Fruit fly (Drosophila melanogaster) whole organism, embryonic: ENCODE data around the gene CG7724.

Experiments
- Aef1 ChIP-seq: fragments of 200-800 bp; sonication (Bioruptor generic); IDR thresholded peaks from 3 replicates; pipeline ENCODE4 v1.3.6; 2022; ENCODE audit warnings: missing biosample characterization, missing genetic modification characterization
- Atf3 ChIP-seq: fragments of 200-800 bp; sonication (Bioruptor generic); optimal IDR thresholded peaks from 3 replicates; lab custom pipeline; 2016; ENCODE audit warnings: missing biosample characterization, missing genetic modification characterization
- Bgb ChIP-seq: fragments of 200-800 bp; sonication (Bioruptor generic); IDR thresholded peaks from 2 replicates; pipeline ENCODE4 v1.3.6; 2022; ENCODE audit warnings: missing biosample characterization, missing genetic modification characterization; ENCODE audit not compliant: partially characterized antibody
- CG10267 ChIP-seq: fragments of 200-800 bp; sonication (Bioruptor generic); optimal IDR thresholded peaks from 2 replicates; lab custom pipeline; 2018; ENCODE audit warnings: missing biosample characterization, mild to moderate bottlenecking, missing genetic modification characterization, moderate library complexity
- CG10274 ChIP-seq: fragments of 200-800 bp; sonication (Bioruptor generic); optimal IDR thresholded peaks from 3 replicates; lab custom pipeline; 2017; ENCODE audit warnings: missing biosample characterization, mild to moderate bottlenecking, missing genetic modification characterization
- CG14710 ChIP-seq: fragments of 200-800 bp; sonication (Bioruptor generic); optimal IDR thresholded peaks from 3 replicates; lab custom pipeline; 2019; ENCODE audit warnings: missing biosample characterization, mild to moderate bottlenecking, missing genetic modification characterization, moderate library complexity
- CG2116 ChIP-seq: fragments of 200-800 bp; sonication (Bioruptor generic); optimal IDR thresholded peaks from 3 replicates; lab custom pipeline; 2018; ENCODE audit warnings: missing biosample characterization, mild to moderate bottlenecking, missing genetic modification characterization
- CG2875 ChIP-seq: fragments of 200-800 bp; sonication (Bioruptor generic); optimal IDR thresholded peaks from 2 replicates; lab custom pipeline; 2017; ENCODE audit warnings: missing biosample characterization, mild to moderate bottlenecking, missing genetic modification characterization, missing genetic modification reagents
- CG34376 ChIP-seq: fragments of 200-800 bp; sonication (Bioruptor generic); optimal IDR thresholded peaks from 2 replicates; lab custom pipeline; 2018; ENCODE audit warnings: missing biosample characterization, mild to moderate bottlenecking, missing genetic modification characterization
- CG34422 ChIP-seq: fragments of 200-800 bp; sonication (Bioruptor generic); IDR thresholded peaks from 3 replicates; pipeline ENCODE4 v1.3.6; 2022; ENCODE audit warnings: missing biosample characterization, missing genetic modification characterization
- CG4820 ChIP-seq: fragments of 200-800 bp; sonication (Bioruptor generic); optimal IDR thresholded peaks from 3 replicates; lab custom pipeline; 2016; ENCODE audit warnings: missing biosample characterization, missing genetic modification characterization
- CG6689 ChIP-seq: fragments of 200-800 bp; sonication (Bioruptor generic); IDR thresholded peaks from 2 replicates; pipeline ENCODE4 v1.3.6; 2022; ENCODE audit warnings: missing biosample characterization, missing genetic modification characterization
- CG7357 ChIP-seq: fragments of 200-800 bp; sonication (Bioruptor generic); IDR thresholded peaks from 3 replicates; pipeline ENCODE4 v1.3.6; 2022; ENCODE audit warnings: missing biosample characterization, missing genetic modification characterization
- CG9727 ChIP-seq: fragments of 200-800 bp; sonication (Bioruptor generic); optimal IDR thresholded peaks from 3 replicates; lab custom pipeline; 2017; ENCODE audit warnings: missing biosample characterization, mild to moderate bottlenecking, missing genetic modification characterization
- CG9932 ChIP-seq: fragments of 200-800 bp; sonication (Bioruptor generic); IDR thresholded peaks from 2 replicates; pipeline ENCODE4 v1.3.6; 2022; ENCODE audit warnings: missing biosample characterization, missing genetic modification characterization
- CkIIα-i1 ChIP-seq: fragments of 200-800 bp; sonication (Bioruptor generic); IDR thresholded peaks from 2 replicates; pipeline ENCODE4 v1.3.6; 2022; ENCODE audit warnings: missing biosample characterization, missing genetic modification characterization
- D19B ChIP-seq: fragments of 200-800 bp; sonication (Bioruptor generic); optimal IDR thresholded peaks from 2 replicates; lab custom pipeline; 2017; ENCODE audit warnings: missing biosample characterization, mild to moderate bottlenecking, missing genetic modification characterization
- Dad ChIP-seq: fragments of 200-800 bp; sonication (Bioruptor generic); optimal IDR thresholded peaks from 3 replicates; lab custom pipeline; 2016; ENCODE audit warnings: missing biosample characterization, missing genetic modification characterization
- Doc3 ChIP-seq: fragments of 200-800 bp; sonication (Bioruptor generic); IDR thresholded peaks from 3 replicates; pipeline ENCODE4 v1.3.6; 2022; ENCODE audit warnings: missing biosample characterization, missing genetic modification characterization; ENCODE audit not compliant: partially characterized antibody
- Dref ChIP-seq: fragments of 200-800 bp; sonication (Bioruptor generic); IDR thresholded peaks from 2 replicates; pipeline ENCODE4 v1.3.6; 2022; ENCODE audit warnings: missing biosample characterization, missing genetic modification characterization
- HLH4C ChIP-seq: fragments of 200-800 bp; sonication (Bioruptor generic); IDR thresholded peaks from 3 replicates; pipeline ENCODE4 v1.3.6; 2022; ENCODE audit warnings: missing biosample characterization, missing genetic modification characterization; ENCODE audit not compliant: partially characterized antibody
- Hand ChIP-seq: fragments of 200-800 bp; sonication (Bioruptor generic); optimal IDR thresholded peaks from 2 replicates; lab custom pipeline; 2017; ENCODE audit warnings: mild to moderate bottlenecking, missing biosample characterization, missing genetic modification reagents, missing genetic modification characterization
- MESR4 ChIP-seq: fragments of 200-800 bp; sonication (Bioruptor generic); optimal IDR thresholded peaks from 2 replicates; lab custom pipeline; 2018; ENCODE audit warnings: missing biosample characterization, mild to moderate bottlenecking, missing genetic modification characterization, moderate library complexity
- Max ChIP-seq: fragments of 200-800 bp; sonication (Bioruptor generic); optimal IDR thresholded peaks from 2 replicates; lab custom pipeline; 2016; ENCODE audit warnings: missing biosample characterization, mild to moderate bottlenecking, missing genetic modification characterization
- PHDP ChIP-seq: fragments of 200-800 bp; sonication (Bioruptor generic); optimal IDR thresholded peaks from 3 replicates; lab custom pipeline; 2018; ENCODE audit warnings: missing biosample characterization, mild to moderate bottlenecking, missing genetic modification characterization, moderate library complexity
- Pdp1 ChIP-seq, 2 experiments: fragments of 200-800 bp; sonication (Bioruptor generic); optimal IDR thresholded peaks; 3 replicates each; lab custom pipeline; 2016; ENCODE audit warnings: missing biosample characterization in 2 of 2, missing genetic modification characterization in 2 of 2, mild to moderate bottlenecking in 1 of 2, moderate library complexity in 1 of 2
- Scr ChIP-seq: fragments of 200-800 bp; sonication (Bioruptor generic); IDR thresholded peaks from 2 replicates; pipeline ENCODE4 v1.3.6; 2022; ENCODE audit warnings: missing biosample characterization, missing genetic modification characterization; ENCODE audit not compliant: partially characterized antibody
- Six4 ChIP-seq: fragments of 200-800 bp; sonication (Bioruptor generic); optimal IDR thresholded peaks from 2 replicates; lab custom pipeline; 2016; ENCODE audit warnings: missing biosample characterization, missing genetic modification characterization
- Trl ChIP-seq, 3 experiments: fragments of >200 bp in 2 of 3; fragments of 200-800 bp in 1 of 3; sonication (Bioruptor generic) in 1 of 3; optimal IDR thresholded peaks; 2 replicates in 1 of 3; 3 replicates in 2 of 3; lab custom pipeline; 2016 to 2017; ENCODE audit warnings: missing biosample characterization in 1 of 3, missing genetic modification characterization in 1 of 3
- al ChIP-seq: fragments of 200-800 bp; sonication (Bioruptor generic); IDR thresholded peaks from 2 replicates; pipeline ENCODE4 v1.3.6; 2022; ENCODE audit warnings: missing biosample characterization, missing genetic modification characterization
- amos ChIP-seq: fragments of 200-800 bp; sonication (Bioruptor generic); IDR thresholded peaks from 2 replicates; pipeline ENCODE4 v1.3.6; 2022; ENCODE audit warnings: missing biosample characterization, missing genetic modification characterization; ENCODE audit not compliant: partially characterized antibody
- ato ChIP-seq: fragments of 200-800 bp; sonication (Bioruptor generic); IDR thresholded peaks from 2 replicates; pipeline ENCODE4 v1.3.6; 2022; ENCODE audit warnings: missing biosample characterization, missing genetic modification characterization; ENCODE audit not compliant: partially characterized antibody
- bab2 ChIP-seq: fragments of 200-800 bp; sonication (Bioruptor generic); optimal IDR thresholded peaks from 2 replicates; lab custom pipeline; 2016; ENCODE audit warnings: missing biosample characterization, missing genetic modification characterization
- bbx ChIP-seq: fragments of 200-800 bp; sonication (Bioruptor generic); IDR thresholded peaks from 2 replicates; pipeline ENCODE4 v1.3.6; 2022; ENCODE audit warnings: missing biosample characterization, missing genetic modification characterization; ENCODE audit not compliant: partially characterized antibody
- cg ChIP-seq: fragments of 200-800 bp; sonication (Bioruptor generic); optimal IDR thresholded peaks from 3 replicates; lab custom pipeline; 2019; ENCODE audit warnings: missing biosample characterization, mild to moderate bottlenecking, missing genetic modification characterization, moderate library complexity
- croc ChIP-seq: fragments of 200-800 bp; sonication (Bioruptor generic); conservative IDR thresholded peaks from 3 replicates; pipeline ENCODE4 v1.3.6; 2022; ENCODE audit warnings: missing biosample characterization, missing genetic modification characterization
- crp ChIP-seq, 2 experiments: fragments of 200-800 bp; sonication (Bioruptor generic); optimal IDR thresholded peaks; 2 replicates in 1 of 2; 3 replicates in 1 of 2; lab custom pipeline; 2017; ENCODE audit warnings: missing biosample characterization in 2 of 2, missing genetic modification characterization in 2 of 2, mild to moderate bottlenecking in 1 of 2, moderate library complexity in 1 of 2
- da ChIP-seq: fragments of 200-800 bp; sonication (Bioruptor generic); optimal IDR thresholded peaks from 2 replicates; lab custom pipeline; 2016; ENCODE audit warnings: missing biosample characterization, missing genetic modification characterization
- ems ChIP-seq: fragments of 200-800 bp; sonication (Bioruptor generic); optimal IDR thresholded peaks from 3 replicates; lab custom pipeline; 2016; ENCODE audit warnings: missing biosample characterization, missing genetic modification characterization
- gcm ChIP-seq: fragments of 200-800 bp; sonication (Bioruptor generic); optimal IDR thresholded peaks from 2 replicates; lab custom pipeline; 2019; ENCODE audit warnings: missing biosample characterization, mild to moderate bottlenecking, missing genetic modification characterization, moderate library complexity
- hb ChIP-seq: fragments of 200-800 bp; sonication (Bioruptor generic); IDR thresholded peaks from 3 replicates; pipeline ENCODE4 v1.3.6; 2022; ENCODE audit warnings: missing biosample characterization, missing genetic modification characterization; ENCODE audit not compliant: partially characterized antibody
- nerfin-2 ChIP-seq: fragments of 200-800 bp; sonication (Bioruptor generic); IDR thresholded peaks from 2 replicates; pipeline ENCODE4 v1.3.6; 2022; ENCODE audit warnings: missing biosample characterization, missing genetic modification characterization; ENCODE audit not compliant: partially characterized antibody
- pros ChIP-seq: fragments of 200-800 bp; sonication (Bioruptor generic); optimal IDR thresholded peaks from 3 replicates; lab custom pipeline; 2019; ENCODE audit warnings: missing biosample characterization, mild to moderate bottlenecking, missing genetic modification characterization, moderate library complexity
- pzg ChIP-seq: fragments of 200-800 bp; sonication (Bioruptor generic); optimal IDR thresholded peaks from 3 replicates; lab custom pipeline; 2018; ENCODE audit warnings: missing biosample characterization, mild to moderate bottlenecking, missing genetic modification characterization, moderate library complexity
- run ChIP-seq: fragments of 200-800 bp; sonication (Bioruptor generic); optimal IDR thresholded peaks from 3 replicates; lab custom pipeline; 2018; ENCODE audit warnings: missing biosample characterization, mild to moderate bottlenecking, missing genetic modification characterization
- stwl ChIP-seq: fragments of 200-800 bp; sonication (Bioruptor generic); optimal IDR thresholded peaks from 3 replicates; lab custom pipeline; 2018; ENCODE audit warnings: missing biosample characterization, mild to moderate bottlenecking, missing genetic modification characterization, moderate library complexity
- tna ChIP-seq: fragments of 200-800 bp; sonication (Bioruptor generic); IDR thresholded peaks from 2 replicates; pipeline ENCODE4 v1.3.6; 2022; ENCODE audit warnings: missing biosample characterization, missing genetic modification characterization; ENCODE audit not compliant: partially characterized antibody
- trem ChIP-seq: fragments of 200-800 bp; optimal IDR thresholded peaks from 3 replicates; lab custom pipeline; 2019; ENCODE audit warnings: missing biosample characterization, mild to moderate bottlenecking, missing genetic modification characterization, moderate library complexity
- unc-4 ChIP-seq: fragments of 200-800 bp; sonication (Bioruptor generic); IDR thresholded peaks from 2 replicates; pipeline ENCODE4 v1.3.6; 2022; ENCODE audit warnings: missing biosample characterization, missing genetic modification characterization; ENCODE audit not compliant: partially characterized antibody

Gene CG7724

dm6 chr3L:17035492-17035891 is 19.9 kb upstream of the CG7724 start, which contains the start of gene beg (continued):
- TF ChIP-seq Bgb = peak; percentile 64
- no peak for TF ChIP-seq CkIIα-i1 (GFP tag; lab: Robert Waterston, UW)
- peak; percentile 63 for TF ChIP-seq gcm (GFP tag; lab: Kevin White, UChicago)
- TF ChIP-seq da (GFP tag; lab: Kevin White, UChicago) = no peak
- no peak for TF ChIP-seq CG34422 (GFP tag; lab: Robert Waterston, UW)
- peak; percentile 65 for TF ChIP-seq Doc3 (GFP tag; lab: Robert Waterston, UW)
- no peak for TF ChIP-seq Dad (GFP tag; lab: Kevin White, UChicago)
- TF ChIP-seq CG9932 (GFP tag; lab: Robert Waterston, UW) = no peak
- TF ChIP-seq crp (GFP tag; optimal IDR thresholded peaks at IDR 0.05; lab: Kevin White, UChicago) = peak; percentile 30 to 90
- peak; percentile 71 for TF ChIP-seq ato (GFP tag; lab: Robert Waterston, UW)
- TF ChIP-seq Max (GFP tag; lab: Kevin White, UChicago) = no peak
- TF ChIP-seq croc (GFP tag; lab: Robert Waterston, UW) = no peak
- TF ChIP-seq CG34376 = no peak
- TF ChIP-seq pros (GFP tag; lab: Kevin White, UChicago) = no peak
- peak; percentile 72 for TF ChIP-seq unc-4
- no peak for TF ChIP-seq run (tag; lab: Kevin White, UChicago)
- peak; percentile 69 for TF ChIP-seq CG2116
- no peak for TF ChIP-seq CG10267 (tag; lab: Kevin White, UChicago)
- no peak for TF ChIP-seq al (GFP tag; lab: Robert Waterston, UW)
- TF ChIP-seq amos (GFP tag; lab: Robert Waterston, UW) = peak; percentile 56; the same call in 1 of the 2 replicates
- 0 out of 3 replicates have a peak, but pooled peaks have one; percentile 61 for TF ChIP-seq hb (GFP tag; lab: Robert Waterston, UW)
- no peak for TF ChIP-seq Aef1
- TF ChIP-seq CG14710 = peak; percentile 32
- no peak for TF ChIP-seq ems (GFP tag; lab: Kevin White, UChicago)
- TF ChIP-seq Six4 (GFP tag; lab: Kevin White, UChicago) = no peak
- no peak for TF ChIP-seq cg (GFP tag; lab: Kevin White, UChicago)
- peak; percentile 62 for TF ChIP-seq tna
- no peak for TF ChIP-seq Trl (optimal IDR thresholded peaks at IDR 0.05; lab: Kevin White, UChicago)
- TF ChIP-seq Trl (GFP tag; optimal IDR thresholded peaks at IDR 0.05; lab: Kevin White, UChicago) = no peak
- no peak for TF ChIP-seq bab2 (GFP tag; lab: Kevin White, UChicago)
- no peak for TF ChIP-seq CG10274 (GFP tag; lab: Kevin White, UChicago)
- no peak for TF ChIP-seq CG4820 (GFP tag; lab: Kevin White, UChicago)
- peak; percentile 20 for TF ChIP-seq stwl (tag; lab: Kevin White, UChicago)
- no peak for TF ChIP-seq CG7357 (GFP tag; lab: Robert Waterston, UW)
- TF ChIP-seq CG2875 = no peak
- TF ChIP-seq CG9727 (GFP tag; lab: Kevin White, UChicago) = no peak
- peak; percentile 42 for TF ChIP-seq pzg (GFP tag; lab: Kevin White, UChicago)
- no peak for TF ChIP-seq CG6689
- TF ChIP-seq PHDP (tag; lab: Kevin White, UChicago) = no peak
- peak; percentile 81 for TF ChIP-seq HLH4C
- no peak for TF ChIP-seq Atf3 (GFP tag; lab: Kevin White, UChicago)
- peak; percentile 79 for TF ChIP-seq nerfin-2 (GFP tag; lab: Robert Waterston, UW)
- TF ChIP-seq trem (tag; lab: Kevin White, UChicago) = peak; percentile 16
- peak; percentile 36 for TF ChIP-seq MESR4 (GFP tag; lab: Kevin White, UChicago)
- peak; percentile 74 for TF ChIP-seq Dref (GFP tag; lab: Robert Waterston, UW)
- peak in 1 of 2 experiments; percentile 17 for TF ChIP-seq Pdp1 (GFP tag; optimal IDR thresholded peaks at IDR 0.05; lab: Kevin White, UChicago)
- peak; percentile 79 for TF ChIP-seq bbx
- no peak for TF ChIP-seq D19B
- peak; percentile 68 for TF ChIP-seq Scr (GFP tag; lab: Robert Waterston, UW)
- TF ChIP-seq Hand = no peak
